Worm (Caenorhabditis elegans): ENCODE data around the gene Y41D4A.4.

- TF ChIP-seq ref-1 (GFP tag; conservative IDR thresholded peaks at IDR 0.05), result no peak
- TF ChIP-seq T22C8.4 (GFP tag; IDR thresholded peaks at IDR 0.05), result no peak
- no peak for TF ChIP-seq flt-1 (GFP tag; IDR thresholded peaks at IDR 0.05)
- no peak for TF ChIP-seq ztf-23 (GFP tag; IDR thresholded peaks at IDR 0.05)
- TF ChIP-seq cog-1 (tag; optimal IDR thresholded peaks at IDR 0.05), result no peak
- TF ChIP-seq ztf-29 (GFP tag; IDR thresholded peaks at IDR 0.05), result no peak
Measured at ce11 chrIV:1791775-1792174, 46.0 kb downstream of the Y41D4A.4 start.

Data from whole organism, midembryonic.